Fruit fly (Drosophila melanogaster) whole organism, prepupa: Measurements from ENCODE around the gene Bsg.

Experiments used
- Blimp-1 ChIP-seq: fragments of 200-800 bp; sonication (Bioruptor generic); optimal IDR thresholded peaks from 3 replicates; lab custom pipeline; 2017; ENCODE audit warnings: missing biosample characterization, missing genetic modification characterization, mild to moderate bottlenecking, moderate library complexity, missing genetic modification reagents
- CG10669 ChIP-seq: fragments of 200-800 bp; sonication (Bioruptor generic); optimal IDR thresholded peaks from 3 replicates; lab custom pipeline; 2018; ENCODE audit warnings: missing biosample characterization, mild to moderate bottlenecking, missing genetic modification characterization, moderate library complexity
- CG11294 ChIP-seq: fragments of 200-800 bp; sonication (Bioruptor generic); IDR thresholded peaks from 2 replicates; pipeline ENCODE4 v1.3.6; 2022; ENCODE audit warnings: missing biosample characterization, missing genetic modification characterization
- CG11902 ChIP-seq: fragments of 200-800 bp; sonication (Bioruptor generic); optimal IDR thresholded peaks from 3 replicates; lab custom pipeline; 2016; ENCODE audit warnings: missing biosample characterization, missing genetic modification characterization
- CG15336 ChIP-seq: fragments of 200-800 bp; sonication (Bioruptor generic); IDR thresholded peaks from 2 replicates; pipeline ENCODE4 v1.3.6; 2022; ENCODE audit warnings: missing biosample characterization, missing genetic modification characterization
- CG1621 ChIP-seq: fragments of 200-800 bp; sonication (Bioruptor generic); optimal IDR thresholded peaks from 3 replicates; lab custom pipeline; 2018; ENCODE audit warnings: missing biosample characterization, mild to moderate bottlenecking, missing genetic modification characterization
- CG16779 ChIP-seq: fragments of 200-800 bp; sonication (Bioruptor generic); optimal IDR thresholded peaks from 3 replicates; lab custom pipeline; 2017; ENCODE audit warnings: missing biosample characterization, mild to moderate bottlenecking, missing genetic modification characterization
- CG3032 ChIP-seq: fragments of 200-800 bp; optimal IDR thresholded peaks from 2 replicates; lab custom pipeline; 2019; ENCODE audit warnings: missing biosample characterization, mild to moderate bottlenecking, missing genetic modification characterization, moderate library complexity
- CG31627 ChIP-seq: fragments of 200-800 bp; sonication (Bioruptor generic); optimal IDR thresholded peaks from 3 replicates; lab custom pipeline; 2016; ENCODE audit warnings: missing biosample characterization, missing genetic modification characterization
- CG32006 ChIP-seq: fragments of 200-800 bp; sonication (Bioruptor generic); optimal IDR thresholded peaks from 3 replicates; lab custom pipeline; 2017; ENCODE audit warnings: missing biosample characterization, mild to moderate bottlenecking, missing genetic modification characterization
- CG3919 ChIP-seq: fragments of 200-800 bp; sonication (Bioruptor generic); optimal IDR thresholded peaks from 3 replicates; lab custom pipeline; 2016; ENCODE audit warnings: missing biosample characterization, missing genetic modification characterization
- CG4318 ChIP-seq: fragments of 200-800 bp; sonication (Bioruptor generic); optimal IDR thresholded peaks from 3 replicates; lab custom pipeline; 2017; ENCODE audit warnings: missing biosample characterization, mild to moderate bottlenecking, missing genetic modification characterization
- CG6163 ChIP-seq: fragments of 200-800 bp; sonication (Bioruptor generic); IDR thresholded peaks from 3 replicates; pipeline ENCODE4 v1.3.6; 2022; ENCODE audit warnings: missing biosample characterization, missing genetic modification characterization
- CG6276 ChIP-seq: fragments of 200-800 bp; sonication (Bioruptor generic); optimal IDR thresholded peaks from 2 replicates; lab custom pipeline; 2017; ENCODE audit warnings: missing biosample characterization, mild to moderate bottlenecking, missing genetic modification characterization
- CG6808 ChIP-seq: fragments of 200-800 bp; sonication (Bioruptor generic); optimal IDR thresholded peaks from 3 replicates; lab custom pipeline; 2017; ENCODE audit warnings: missing biosample characterization, missing genetic modification characterization, mild to moderate bottlenecking, moderate library complexity, missing genetic modification reagents
- CG6854 ChIP-seq: fragments of 200-800 bp; sonication (Bioruptor generic); optimal IDR thresholded peaks from 2 replicates; lab custom pipeline; 2017; ENCODE audit warnings: missing biosample characterization, mild to moderate bottlenecking, missing genetic modification characterization
- CG7368 ChIP-seq: fragments of 200-800 bp; sonication (Bioruptor generic); optimal IDR thresholded peaks from 3 replicates; lab custom pipeline; 2016; ENCODE audit warnings: missing biosample characterization, missing genetic modification characterization
- CG8119 ChIP-seq: fragments of 200-800 bp; sonication (Bioruptor generic); IDR thresholded peaks from 3 replicates; pipeline ENCODE4 v1.3.6; 2022; ENCODE audit warnings: missing biosample characterization, missing genetic modification characterization
- CG8632 ChIP-seq: fragments of 200-800 bp; sonication (Bioruptor generic); optimal IDR thresholded peaks from 3 replicates; lab custom pipeline; 2016; ENCODE audit warnings: missing biosample characterization, missing genetic modification characterization
- CG9139 ChIP-seq: fragments of 200-800 bp; sonication (Bioruptor generic); optimal IDR thresholded peaks from 3 replicates; lab custom pipeline; 2017; ENCODE audit warnings: missing biosample characterization, mild to moderate bottlenecking, missing genetic modification characterization
- Eip75B ChIP-seq: fragments of 200-800 bp; sonication (Bioruptor generic); optimal IDR thresholded peaks from 3 replicates; lab custom pipeline; 2016; ENCODE audit warnings: missing biosample characterization, missing genetic modification characterization
- Eip78C ChIP-seq: fragments of 200-800 bp; sonication (Bioruptor generic); peaks from one replicate; lab custom pipeline; 2016; ENCODE audit warnings: missing biosample characterization, missing genetic modification characterization
- Eip93F ChIP-seq: fragments of 200-800 bp; sonication (Bioruptor generic); optimal IDR thresholded peaks from 2 replicates; lab custom pipeline; 2016; ENCODE audit warnings: missing biosample characterization, mild to moderate bottlenecking, missing genetic modification characterization
- Ets21C ChIP-seq: fragments of 200-800 bp; sonication (Bioruptor generic); optimal IDR thresholded peaks from 3 replicates; lab custom pipeline; 2016; ENCODE audit warnings: missing biosample characterization, missing genetic modification characterization
- Ets96B ChIP-seq: fragments of 200-800 bp; optimal IDR thresholded peaks from 2 replicates; lab custom pipeline; 2019; ENCODE audit warnings: missing biosample characterization, mild to moderate bottlenecking, missing genetic modification characterization, moderate library complexity
- Hr38 ChIP-seq: sonication (Bioruptor generic); optimal IDR thresholded peaks from 2 replicates; lab custom pipeline; 2016; ENCODE audit warnings: missing biosample characterization, missing genetic modification characterization
- Hr39 ChIP-seq: fragments of 200-800 bp; sonication (Bioruptor generic); optimal IDR thresholded peaks from 2 replicates; lab custom pipeline; 2016; ENCODE audit warnings: missing biosample characterization, missing genetic modification characterization
- OdsH ChIP-seq: fragments of 200-800 bp; sonication (Bioruptor generic); optimal IDR thresholded peaks from 3 replicates; lab custom pipeline; 2016; ENCODE audit warnings: missing biosample characterization, missing genetic modification characterization
- Smox ChIP-seq: fragments of 200-800 bp; sonication (Bioruptor generic); optimal IDR thresholded peaks from 3 replicates; lab custom pipeline; 2016; ENCODE audit warnings: missing biosample characterization, missing genetic modification characterization
- Sox14 ChIP-seq: fragments of 200-800 bp; sonication (Bioruptor generic); optimal IDR thresholded peaks from 3 replicates; lab custom pipeline; 2016; ENCODE audit warnings: missing biosample characterization, missing genetic modification characterization
- achi ChIP-seq: fragments of 200-800 bp; sonication (Bioruptor generic); optimal IDR thresholded peaks from 3 replicates; lab custom pipeline; 2016; ENCODE audit warnings: missing biosample characterization, missing genetic modification characterization
- acj6 ChIP-seq: fragments of 200-800 bp; sonication (Bioruptor generic); optimal IDR thresholded peaks from 3 replicates; lab custom pipeline; 2016; ENCODE audit warnings: missing biosample characterization, missing genetic modification characterization
- dsx ChIP-seq: fragments of 200-800 bp; optimal IDR thresholded peaks from 3 replicates; lab custom pipeline; 2019; ENCODE audit warnings: missing biosample characterization, mild to moderate bottlenecking, missing genetic modification characterization, moderate library complexity; ENCODE audit not compliant: poor library complexity, severe bottlenecking
- eg ChIP-seq: fragments of 200-800 bp; sonication (Bioruptor generic); IDR thresholded peaks from 3 replicates; pipeline ENCODE4 v1.3.6; 2022; ENCODE audit warnings: missing biosample characterization, missing genetic modification characterization
- esn ChIP-seq: fragments of 200-800 bp; sonication (Bioruptor generic); optimal IDR thresholded peaks from 2 replicates; lab custom pipeline; 2016; ENCODE audit warnings: missing biosample characterization, mild to moderate bottlenecking, missing genetic modification characterization, moderate library complexity
- fd59A ChIP-seq: fragments of 200-800 bp; sonication (Bioruptor generic); optimal IDR thresholded peaks from 2 replicates; lab custom pipeline; 2017; ENCODE audit warnings: missing biosample characterization, mild to moderate bottlenecking, missing genetic modification characterization, missing genetic modification reagents
- fd85E ChIP-seq: fragments of 200-800 bp; sonication (Bioruptor generic); optimal IDR thresholded peaks from 3 replicates; lab custom pipeline; 2016; ENCODE audit warnings: missing biosample characterization, missing genetic modification characterization
- fkh ChIP-seq: fragments of 200-800 bp; sonication (Bioruptor generic); optimal IDR thresholded peaks from 3 replicates; lab custom pipeline; 2017; ENCODE audit warnings: missing biosample characterization, mild to moderate bottlenecking, missing genetic modification characterization, moderate library complexity
- lz ChIP-seq: fragments of 200-800 bp; sonication (Bioruptor generic); optimal IDR thresholded peaks from 3 replicates; lab custom pipeline; 2016; ENCODE audit warnings: missing biosample characterization, missing genetic modification characterization
- net ChIP-seq: fragments of 200-800 bp; sonication (Bioruptor generic); optimal IDR thresholded peaks from 3 replicates; lab custom pipeline; 2016; ENCODE audit warnings: missing biosample characterization, missing genetic modification characterization
- pdm3 ChIP-seq: fragments of 200-800 bp; sonication (Bioruptor generic); optimal IDR thresholded peaks from 3 replicates; lab custom pipeline; 2016; ENCODE audit warnings: missing biosample characterization, missing genetic modification characterization
- salr ChIP-seq, 2 experiments: fragments of 200-800 bp; sonication (Bioruptor generic); optimal IDR thresholded peaks; 3 replicates each; lab custom pipeline; 2016 to 2018; ENCODE audit warnings: missing biosample characterization in 2 of 2, missing genetic modification characterization in 2 of 2, mild to moderate bottlenecking in 1 of 2
- spab ChIP-seq: fragments of 200-800 bp; sonication (Bioruptor generic); optimal IDR thresholded peaks from 2 replicates; lab custom pipeline; 2017; ENCODE audit warnings: missing biosample characterization, mild to moderate bottlenecking, missing genetic modification characterization, missing genetic modification reagents
- ss ChIP-seq, 2 experiments: fragments of 200-800 bp; sonication (Bioruptor generic); optimal IDR thresholded peaks; 2 replicates in 1 of 2; 3 replicates in 1 of 2; lab custom pipeline; 2017 to 2018; ENCODE audit warnings: mild to moderate bottlenecking in 2 of 2, missing biosample characterization in 2 of 2, missing genetic modification characterization in 2 of 2, moderate library complexity in 1 of 2
- svp ChIP-seq: fragments of 200-800 bp; sonication (Bioruptor generic); peaks from one replicate; lab custom pipeline; 2016; ENCODE audit warnings: missing biosample characterization, missing genetic modification characterization
- topi ChIP-seq: fragments of 200-800 bp; sonication (Bioruptor generic); optimal IDR thresholded peaks from 3 replicates; lab custom pipeline; 2016; ENCODE audit warnings: missing biosample characterization, missing genetic modification characterization

Gene Bsg

dm6 chr2L:8156682-8157081 is 73.5 kb downstream of the Bsg start (continued):
- TF ChIP-seq salr (GFP tag; optimal IDR thresholded peaks at IDR 0.05; lab: Kevin White, UChicago) (peak in 1 of 2 experiments; percentile 4), acj6 (peak; percentile 64), Eip93F (GFP tag; lab: Kevin White, UChicago) (no peak), CG1621 (tag; lab: Kevin White, UChicago) (peak; percentile 37), CG6276 (GFP tag; lab: Kevin White, UChicago) (peak; percentile 12), ss (GFP tag; optimal IDR thresholded peaks at IDR 0.05; lab: Kevin White, UChicago) (peak in 1 of 2 experiments; percentile 26), CG3032 (peak; percentile 72), net (GFP tag; lab: Kevin White, UChicago) (peak; percentile 48), CG11902 (GFP tag; lab: Kevin White, UChicago) (peak; percentile 37), spab (no peak), fd85E (GFP tag; lab: Kevin White, UChicago) (no peak), dsx (GFP tag; lab: Kevin White, UChicago) (peak; percentile 53), CG4318 (GFP tag; lab: Kevin White, UChicago) (peak; percentile 32), Ets96B (tag; lab: Kevin White, UChicago) (peak; percentile 47), fd59A (GFP tag; lab: Kevin White, UChicago) (peak; percentile 29), pdm3 (GFP tag; lab: Kevin White, UChicago) (peak; percentile 78), Blimp-1 (no peak), CG32006 (GFP tag; lab: Kevin White, UChicago) (peak; percentile 65), Smox (GFP tag; lab: Kevin White, UChicago) (no peak), CG3919 (GFP tag; lab: Kevin White, UChicago) (peak; percentile 76), Ets21C (GFP tag; lab: Kevin White, UChicago) (peak; percentile 48), CG31627 (GFP tag; lab: Kevin White, UChicago) (peak; percentile 72), CG6854 (peak; percentile 7), Hr38 (no peak), svp (peak; percentile 73), CG8119 (GFP tag; lab: Robert Waterston, UW) (peak; percentile 27; the same call in 1 of the 3 replicates), fkh (GFP tag; lab: Kevin White, UChicago) (peak; percentile 88), CG7368 (GFP tag; lab: Kevin White, UChicago) (peak; percentile 55), CG15336 (GFP tag; lab: Robert Waterston, UW) (peak; percentile 49; the same call in 1 of the 2 replicates), lz (GFP tag; lab: Kevin White, UChicago) (peak; percentile 72), CG6163 (GFP tag; lab: Robert Waterston, UW) (peak; percentile 79), Sox14 (GFP tag; lab: Kevin White, UChicago) (peak; percentile 88), OdsH (peak; percentile 77), topi (GFP tag; lab: Kevin White, UChicago) (peak; percentile 74), CG6808 (GFP tag; lab: Kevin White, UChicago) (no peak), CG10669 (GFP tag; lab: Kevin White, UChicago) (peak; percentile 51)
- TF ChIP-seq, all 60 proteins: peak for 49

DNA sequence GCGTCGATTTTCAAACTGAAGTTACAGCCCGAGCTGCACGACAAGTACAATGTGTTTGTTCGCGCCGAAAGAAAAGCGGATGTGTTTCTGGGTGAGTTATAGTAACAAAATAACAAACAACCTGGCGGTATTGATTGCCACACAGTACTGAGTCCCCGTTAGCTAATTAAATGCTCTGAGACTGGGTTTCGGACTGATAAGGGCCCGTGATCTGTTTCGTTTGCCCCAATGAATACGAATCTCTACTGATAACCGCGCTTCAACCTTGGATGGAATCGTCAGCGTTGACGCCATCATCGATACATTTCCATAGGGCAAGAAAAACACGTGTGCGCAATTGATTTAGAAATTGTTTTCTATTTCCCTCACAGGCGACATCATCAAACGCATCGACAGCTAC is 73.9 kb downstream of the Bsg start:
- TF ChIP-seq svp (peak; percentile 75), Smox (GFP tag; lab: Kevin White, UChicago) (no peak)

DNA sequence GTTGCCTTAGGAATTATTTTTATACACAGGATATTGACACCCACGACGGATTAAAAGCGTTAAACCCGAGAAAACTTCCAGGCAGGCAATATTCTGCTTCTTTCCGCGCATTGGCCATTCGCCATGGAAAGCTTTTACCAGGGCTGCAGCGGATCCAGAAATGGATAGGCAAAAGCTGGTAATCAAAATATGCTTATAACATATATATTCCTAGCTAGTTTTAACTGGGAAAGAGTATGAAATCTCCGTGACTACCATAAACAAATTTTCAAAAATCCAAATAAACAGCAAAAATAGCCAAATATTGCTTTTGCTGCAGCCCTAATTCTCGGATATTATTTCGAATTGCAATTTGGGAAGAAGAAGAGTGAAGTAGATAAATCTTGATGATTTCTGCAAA is 76.3 kb downstream of the Bsg start, which contains the start of the genes PAPLA1 and Rbsn-5:
TSS of gene PAPLA1 (minus strand) at position 141 of the 400 bp plus-strand sequence.
TSS of gene Rbsn-5 (plus strand) at position 335 of the 400 bp plus-strand sequence.
- TF ChIP-seq CG11294 (peak; percentile 86), CG16779 (tag; lab: Kevin White, UChicago) (peak; percentile 74), CG6808 (GFP tag; lab: Kevin White, UChicago) (peak; percentile 89), topi (GFP tag; lab: Kevin White, UChicago) (peak; percentile 94), achi (GFP tag; lab: Kevin White, UChicago) (peak; percentile 93), Eip75B (GFP tag; lab: Kevin White, UChicago) (peak; percentile 95), spab (peak; percentile 78), CG3032 (peak; percentile 94), CG8632 (GFP tag; lab: Kevin White, UChicago) (peak; percentile 87), dsx (GFP tag; lab: Kevin White, UChicago) (peak; percentile 84), CG6276 (GFP tag; lab: Kevin White, UChicago) (peak; percentile 73), Eip78C (peak; percentile 97), Hr39 (GFP tag; lab: Kevin White, UChicago) (peak; percentile 98), esn (peak; percentile 97), Eip93F (GFP tag; lab: Kevin White, UChicago) (peak; percentile 16), CG9139 (peak; percentile 62), CG15336 (GFP tag; lab: Robert Waterston, UW) (peak; percentile 82), Smox (GFP tag; lab: Kevin White, UChicago) (peak; percentile 94), Sox14 (GFP tag; lab: Kevin White, UChicago) (peak; percentile 96), fkh (GFP tag; lab: Kevin White, UChicago) (peak; percentile 93), eg (peak; percentile 93), Ets96B (tag; lab: Kevin White, UChicago) (peak; percentile 89)
